Fruit fly (Drosophila melanogaster) whole organism, embryonic: ENCODE data around the gene Acyp.

ENCODE experiments used
- Ada2b ChIP-seq: fragments of 200-800 bp; sonication (Bioruptor generic); IDR thresholded peaks from 2 replicates; pipeline ENCODE4 v1.3.6; 2022; ENCODE audit warnings: missing biosample characterization, missing genetic modification characterization
- Blimp-1 ChIP-seq: fragments of 200-800 bp; sonication (Bioruptor generic); optimal IDR thresholded peaks from 3 replicates; lab custom pipeline; 2018; ENCODE audit warnings: missing biosample characterization, missing genetic modification characterization, mild to moderate bottlenecking, moderate library complexity, missing genetic modification reagents
- CG10462 ChIP-seq: fragments of 200-800 bp; sonication (Bioruptor generic); optimal IDR thresholded peaks from 2 replicates; lab custom pipeline; 2016; ENCODE audit warnings: missing biosample characterization, missing genetic modification characterization
- CG12942 ChIP-seq: fragments of 200-800 bp; sonication (Bioruptor generic); optimal IDR thresholded peaks from 3 replicates; lab custom pipeline; 2016; ENCODE audit warnings: missing biosample characterization, missing genetic modification characterization
- CG13287 ChIP-seq: fragments of 200-800 bp; sonication (Bioruptor generic); IDR thresholded peaks from 2 replicates; pipeline ENCODE4 v1.3.6; 2022; ENCODE audit warnings: missing biosample characterization, missing genetic modification characterization; ENCODE audit not compliant: partially characterized antibody
- CG15011 ChIP-seq: fragments of 200-800 bp; sonication (Bioruptor generic); optimal IDR thresholded peaks from 3 replicates; lab custom pipeline; 2018; ENCODE audit warnings: missing biosample characterization, mild to moderate bottlenecking, missing genetic modification characterization
- CG2116 ChIP-seq: fragments of 200-800 bp; sonication (Bioruptor generic); optimal IDR thresholded peaks from 3 replicates; lab custom pipeline; 2018; ENCODE audit warnings: missing biosample characterization, mild to moderate bottlenecking, missing genetic modification characterization
- CG31224 ChIP-seq: fragments of 200-800 bp; sonication (Bioruptor generic); IDR thresholded peaks from 2 replicates; pipeline ENCODE4 v1.3.6; 2022; ENCODE audit warnings: missing biosample characterization, missing genetic modification characterization
- CG34422 ChIP-seq: fragments of 200-800 bp; sonication (Bioruptor generic); IDR thresholded peaks from 3 replicates; pipeline ENCODE4 v1.3.6; 2022; ENCODE audit warnings: missing biosample characterization, missing genetic modification characterization
- CG4360 ChIP-seq: fragments of 200-800 bp; sonication (Bioruptor generic); IDR thresholded peaks from 2 replicates; pipeline ENCODE4 v1.3.6; 2022; ENCODE audit warnings: missing biosample characterization, missing genetic modification characterization
- CG4424 ChIP-seq: fragments of 200-800 bp; sonication (Bioruptor generic); optimal IDR thresholded peaks from 3 replicates; lab custom pipeline; 2016; ENCODE audit warnings: missing biosample characterization, missing genetic modification characterization
- CG6175 ChIP-seq: fragments of 200-800 bp; sonication (Bioruptor generic); IDR thresholded peaks from 3 replicates; pipeline ENCODE4 v1.3.6; 2022; ENCODE audit warnings: missing biosample characterization, missing genetic modification characterization
- CG6689 ChIP-seq: fragments of 200-800 bp; sonication (Bioruptor generic); IDR thresholded peaks from 2 replicates; pipeline ENCODE4 v1.3.6; 2022; ENCODE audit warnings: missing biosample characterization, missing genetic modification characterization
- CG6813 ChIP-seq: fragments of 200-800 bp; sonication (Bioruptor generic); optimal IDR thresholded peaks from 2 replicates; lab custom pipeline; 2017; ENCODE audit warnings: missing biosample characterization, missing genetic modification characterization, mild to moderate bottlenecking, moderate library complexity, missing genetic modification reagents
- CG7372 ChIP-seq: fragments of 200-800 bp; sonication (Bioruptor generic); IDR thresholded peaks from 2 replicates; pipeline ENCODE4 v1.3.6; 2022; ENCODE audit warnings: missing biosample characterization, missing genetic modification characterization
- CG7928 ChIP-seq: fragments of 200-800 bp; sonication (Bioruptor generic); optimal IDR thresholded peaks from 2 replicates; lab custom pipeline; 2017; ENCODE audit warnings: missing biosample characterization, mild to moderate bottlenecking, missing genetic modification characterization
- CG9215 ChIP-seq: fragments of 200-800 bp; sonication (Bioruptor generic); IDR thresholded peaks from 2 replicates; pipeline ENCODE4 v1.3.6; 2022; ENCODE audit warnings: missing biosample characterization, missing genetic modification characterization
- CG9797 ChIP-seq: fragments of 200-800 bp; sonication (Bioruptor generic); optimal IDR thresholded peaks from 3 replicates; lab custom pipeline; 2018; ENCODE audit warnings: missing biosample characterization, mild to moderate bottlenecking, missing genetic modification characterization
- CkIIα-i1 ChIP-seq: fragments of 200-800 bp; sonication (Bioruptor generic); IDR thresholded peaks from 2 replicates; pipeline ENCODE4 v1.3.6; 2022; ENCODE audit warnings: missing biosample characterization, missing genetic modification characterization
- D19B ChIP-seq: fragments of 200-800 bp; sonication (Bioruptor generic); optimal IDR thresholded peaks from 2 replicates; lab custom pipeline; 2017; ENCODE audit warnings: missing biosample characterization, mild to moderate bottlenecking, missing genetic modification characterization
- Dfd ChIP-seq, 2 experiments: fragments of >200 bp; optimal IDR thresholded peaks; 2 replicates each; lab custom pipeline; 2017; ENCODE audit warnings: missing biosample characterization in 2 of 2, missing genetic modification characterization in 2 of 2
- Dip2 ChIP-seq: fragments of 200-800 bp; sonication (Bioruptor generic); IDR thresholded peaks from 2 replicates; pipeline ENCODE4 v1.3.6; 2022; ENCODE audit warnings: missing biosample characterization, missing genetic modification characterization
- Fer1 ChIP-seq: fragments of 200-800 bp; sonication (Bioruptor generic); optimal IDR thresholded peaks from 2 replicates; lab custom pipeline; 2017; ENCODE audit warnings: missing biosample characterization, mild to moderate bottlenecking, missing genetic modification characterization
- Fer3 ChIP-seq: fragments of 200-800 bp; sonication (Bioruptor generic); optimal IDR thresholded peaks from 2 replicates; lab custom pipeline; 2018; ENCODE audit warnings: missing biosample characterization, mild to moderate bottlenecking, missing genetic modification characterization, moderate library complexity
- H2.0 ChIP-seq: fragments of 200-800 bp; sonication (Bioruptor generic); IDR thresholded peaks from 2 replicates; pipeline ENCODE4 v1.3.6; 2022; ENCODE audit warnings: missing biosample characterization, missing genetic modification characterization
- Hey ChIP-seq: fragments of 200-800 bp; sonication (Bioruptor generic); optimal IDR thresholded peaks from 3 replicates; lab custom pipeline; 2018; ENCODE audit warnings: missing biosample characterization, mild to moderate bottlenecking, missing genetic modification characterization
- Hr78 ChIP-seq, 2 experiments: fragments of 200-800 bp in 1 of 2; fragments of >200 bp in 1 of 2; sonication (Bioruptor generic) in 1 of 2; optimal IDR thresholded peaks; 2 replicates each; lab custom pipeline; 2017 to 2019; ENCODE audit warnings: missing biosample characterization in 2 of 2, missing genetic modification characterization in 2 of 2, mild to moderate bottlenecking in 1 of 2, moderate library complexity in 1 of 2
- Jarid2 ChIP-seq: fragments of 200-800 bp; sonication (Bioruptor generic); optimal IDR thresholded peaks from 3 replicates; lab custom pipeline; 2017; ENCODE audit warnings: mild to moderate bottlenecking, missing biosample characterization, missing genetic modification reagents, missing genetic modification characterization
- Mes4 ChIP-seq: fragments of 200-800 bp; sonication (Bioruptor generic); optimal IDR thresholded peaks from 2 replicates; lab custom pipeline; 2016; ENCODE audit warnings: missing biosample characterization, missing genetic modification characterization
- Rfx ChIP-seq: fragments of 200-800 bp; sonication (Bioruptor generic); IDR thresholded peaks from 2 replicates; pipeline ENCODE4 v1.3.6; 2022; ENCODE audit warnings: missing biosample characterization, missing genetic modification characterization
- Sox100B ChIP-seq: fragments of 200-800 bp; sonication (Bioruptor generic); optimal IDR thresholded peaks from 3 replicates; lab custom pipeline; 2018; ENCODE audit warnings: missing biosample characterization, mild to moderate bottlenecking, missing genetic modification characterization
- amos ChIP-seq: fragments of 200-800 bp; sonication (Bioruptor generic); IDR thresholded peaks from 2 replicates; pipeline ENCODE4 v1.3.6; 2022; ENCODE audit warnings: missing biosample characterization, missing genetic modification characterization; ENCODE audit not compliant: partially characterized antibody
- ap ChIP-seq: fragments of 200-800 bp; sonication (Bioruptor generic); IDR thresholded peaks from 2 replicates; pipeline ENCODE4 v1.3.6; 2022; ENCODE audit warnings: missing biosample characterization, missing genetic modification characterization
- cad ChIP-seq: fragments of >200 bp; optimal IDR thresholded peaks from 2 replicates; lab custom pipeline; 2017; ENCODE audit warnings: missing biosample characterization, missing genetic modification characterization
- chif ChIP-seq, 2 experiments: fragments of 200-800 bp; sonication (Bioruptor generic); optimal IDR thresholded peaks; 3 replicates each; lab custom pipeline; 2016; ENCODE audit warnings: missing biosample characterization in 2 of 2, missing genetic modification characterization in 2 of 2
- fd96Cb ChIP-seq: fragments of 200-800 bp; sonication (Bioruptor generic); optimal IDR thresholded peaks from 2 replicates; lab custom pipeline; 2018; ENCODE audit warnings: missing biosample characterization, mild to moderate bottlenecking, missing genetic modification characterization, moderate library complexity
- fru ChIP-seq: fragments of >200 bp; optimal IDR thresholded peaks from 2 replicates; lab custom pipeline; 2017
- ftz-f1 ChIP-seq: fragments of 200-800 bp; sonication (Bioruptor generic); optimal IDR thresholded peaks from 2 replicates; lab custom pipeline; 2016; ENCODE audit warnings: missing biosample characterization, missing genetic modification characterization
- fu2 ChIP-seq: fragments of 200-800 bp; sonication (Bioruptor generic); optimal IDR thresholded peaks from 2 replicates; lab custom pipeline; 2016; ENCODE audit warnings: missing biosample characterization, missing genetic modification characterization
- gcm ChIP-seq: fragments of 200-800 bp; sonication (Bioruptor generic); optimal IDR thresholded peaks from 2 replicates; lab custom pipeline; 2019; ENCODE audit warnings: missing biosample characterization, mild to moderate bottlenecking, missing genetic modification characterization, moderate library complexity
- gcm2 ChIP-seq: fragments of 200-800 bp; sonication (Bioruptor generic); optimal IDR thresholded peaks from 2 replicates; lab custom pipeline; 2016; ENCODE audit warnings: missing biosample characterization, missing genetic modification characterization
- h ChIP-seq: fragments of >200 bp; optimal IDR thresholded peaks from 2 replicates; lab custom pipeline; 2017
- klu ChIP-seq: fragments of 200-800 bp; sonication (Bioruptor generic); IDR thresholded peaks from 2 replicates; pipeline ENCODE4 v1.3.6; 2022; ENCODE audit warnings: missing biosample characterization, missing genetic modification characterization
- ro ChIP-seq: fragments of 200-800 bp; sonication (Bioruptor generic); IDR thresholded peaks from 2 replicates; pipeline ENCODE4 v1.3.6; 2022; ENCODE audit warnings: missing biosample characterization, missing genetic modification characterization
- seq ChIP-seq: fragments of 200-800 bp; sonication (Bioruptor generic); IDR thresholded peaks from 2 replicates; pipeline ENCODE4 v1.3.6; 2022; ENCODE audit warnings: missing biosample characterization, missing genetic modification characterization
- shn ChIP-seq: fragments of 200-800 bp; sonication (Bioruptor generic); optimal IDR thresholded peaks from 3 replicates; lab custom pipeline; 2016; ENCODE audit warnings: missing biosample characterization, missing genetic modification characterization
- slp2 ChIP-seq: fragments of 200-800 bp; sonication (Bioruptor generic); optimal IDR thresholded peaks from 2 replicates; lab custom pipeline; 2016; ENCODE audit warnings: missing biosample characterization, missing genetic modification characterization
- twi ChIP-seq: fragments of 200-800 bp; optimal IDR thresholded peaks from 2 replicates; lab custom pipeline; 2019; ENCODE audit warnings: missing biosample characterization, mild to moderate bottlenecking, missing genetic modification characterization, moderate library complexity
- unpg ChIP-seq: fragments of 200-800 bp; sonication (Bioruptor generic); optimal IDR thresholded peaks from 3 replicates; lab custom pipeline; 2018; ENCODE audit warnings: missing biosample characterization, mild to moderate bottlenecking, missing genetic modification characterization, moderate library complexity
- wor ChIP-seq: fragments of 200-800 bp; sonication (Bioruptor generic); IDR thresholded peaks from 2 replicates; pipeline ENCODE4 v1.3.6; 2022; ENCODE audit warnings: missing biosample characterization, missing genetic modification characterization

The Acyp gene

DNA sequence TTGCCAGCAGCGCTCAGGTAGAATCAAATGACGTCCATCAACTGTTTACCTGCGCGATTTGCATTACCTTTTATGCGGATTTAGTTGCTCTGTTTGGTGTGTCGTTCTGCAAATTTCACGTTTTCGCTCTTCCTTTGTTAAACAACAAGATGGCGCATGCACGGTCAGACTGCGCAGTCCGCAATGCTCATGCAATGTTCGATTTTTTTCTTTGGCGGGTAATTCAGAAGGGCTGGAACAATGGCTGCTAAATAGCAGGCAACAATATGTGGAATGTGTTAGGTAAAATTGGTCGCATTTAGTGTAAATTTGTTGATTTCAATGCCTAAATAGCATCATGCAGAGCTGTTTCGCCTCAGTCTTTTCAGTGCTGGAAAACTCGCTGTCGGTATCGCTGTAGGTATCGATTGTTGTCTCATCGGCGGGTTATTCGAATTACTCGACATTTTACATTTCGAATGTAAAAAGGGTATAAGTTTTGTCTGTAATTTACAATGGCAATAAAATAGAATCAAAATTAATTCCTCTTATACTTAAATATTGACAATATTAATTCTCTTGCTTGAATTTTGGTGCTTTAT is 7.5 kb upstream of the Acyp start, which contains the start of gene Smg5 (continued):
- peak; percentile 92 for TF ChIP-seq klu
- peak; percentile 47; the same call in 1 of the 2 replicates for TF ChIP-seq CkIIα-i1 (GFP tag; lab: Robert Waterston, UW)
- TF ChIP-seq gcm2 (GFP tag; lab: Kevin White, UChicago), result peak; percentile 88
- peak; percentile 99 for TF ChIP-seq shn (GFP tag; lab: Kevin White, UChicago)
- peak; percentile 84 for TF ChIP-seq Hey (tag; lab: Kevin White, UChicago)
- TF ChIP-seq Mes4, result peak; percentile 92
- TF ChIP-seq CG12942 (GFP tag; lab: Kevin White, UChicago), result peak; percentile 96
- TF ChIP-seq Fer3, result peak; percentile 82
- TF ChIP-seq Rfx (GFP tag; lab: Robert Waterston, UW), result peak; percentile 98
- TF ChIP-seq CG7372, result peak; percentile 96
- no peak for TF ChIP-seq CG15011 (GFP tag; lab: Kevin White, UChicago)
- peak; percentile 90 for TF ChIP-seq CG2116 (GFP tag; lab: Kevin White, UChicago)
- TF ChIP-seq amos (GFP tag; lab: Robert Waterston, UW), result peak; percentile 90
- TF ChIP-seq Hr78 (GFP tag; optimal IDR thresholded peaks at IDR 0.05; lab: Kevin White, UChicago), result no peak
- TF ChIP-seq CG9215 (GFP tag; lab: Robert Waterston, UW), result peak; percentile 90
- TF ChIP-seq Ada2b (GFP tag; lab: Robert Waterston, UW), result peak; percentile 96
- TF ChIP-seq CG7928, result peak; percentile 62
- TF ChIP-seq Blimp-1 (GFP tag; lab: Kevin White, UChicago), result peak; percentile 95
- TF ChIP-seq CG6813 (GFP tag; lab: Kevin White, UChicago), result no peak
- TF ChIP-seq CG4360 (GFP tag; lab: Robert Waterston, UW), result no peak
- TF ChIP-seq fu2 (GFP tag; lab: Kevin White, UChicago), result peak; percentile 98
- TF ChIP-seq fd96Cb (tag; lab: Kevin White, UChicago), result peak; percentile 90
- peak in 1 of 2 experiments; percentile 2 for TF ChIP-seq Dfd (GFP tag; optimal IDR thresholded peaks at IDR 0.05; lab: Kevin White, UChicago)
- TF ChIP-seq CG6175 (GFP tag; lab: Robert Waterston, UW), result peak; percentile 89
- peak; percentile 88 for TF ChIP-seq CG6689
- peak; percentile 97 for TF ChIP-seq H2.0 (GFP tag; lab: Robert Waterston, UW)
- TF ChIP-seq chif (GFP tag; optimal IDR thresholded peaks at IDR 0.05; lab: Kevin White, UChicago), result peak; percentile 96
- peak; percentile 86 for TF ChIP-seq seq
- TF ChIP-seq fru (lab: Kevin White, UChicago), result no peak
- no peak for TF ChIP-seq h (lab: Kevin White, UChicago)
- peak; percentile 56 for TF ChIP-seq CG9797
- TF ChIP-seq ftz-f1 (GFP tag; lab: Kevin White, UChicago), result peak; percentile 65
- peak; percentile 97 for TF ChIP-seq slp2 (GFP tag; lab: Kevin White, UChicago)
- peak; percentile 93 for TF ChIP-seq CG13287 (GFP tag; lab: Robert Waterston, UW)
- peak; percentile 51 for TF ChIP-seq Jarid2 (GFP tag; lab: Kevin White, UChicago)
- peak; percentile 84 for TF ChIP-seq twi (tag; lab: Kevin White, UChicago)
- peak; percentile 89 for TF ChIP-seq ap (GFP tag; lab: Robert Waterston, UW)
- TF ChIP-seq CG10462 (GFP tag; lab: Kevin White, UChicago), result peak; percentile 41
- TF ChIP-seq wor (GFP tag; lab: Robert Waterston, UW), result peak; percentile 98
- TF ChIP-seq Fer1 (GFP tag; lab: Kevin White, UChicago), result peak; percentile 78
- TF ChIP-seq cad (GFP tag; lab: Kevin White, UChicago), result no peak
- peak; percentile 98 for TF ChIP-seq CG34422
- peak; percentile 19 for TF ChIP-seq gcm (GFP tag; lab: Kevin White, UChicago)
- TF ChIP-seq ro (GFP tag; lab: Robert Waterston, UW), result peak; percentile 84
- no peak for TF ChIP-seq D19B (GFP tag; lab: Kevin White, UChicago)
- TF ChIP-seq Sox100B (GFP tag; lab: Kevin White, UChicago), result no peak
- peak; percentile 92 for TF ChIP-seq CG4424
- peak; percentile 68 for TF ChIP-seq Dip2
- TF ChIP-seq CG31224 (GFP tag; lab: Robert Waterston, UW), result peak; percentile 88
- peak; percentile 94 for TF ChIP-seq unpg (GFP tag; lab: Kevin White, UChicago)
